Worm (Caenorhabditis elegans): ENCODE measurements around the gene slrp-1.

slrp-1 gene

ce11 chrV:13529165-13529564 is 36.5 kb upstream of the slrp-1 start (continued):
- no peak for TF ChIP-seq jun-1 (tag; optimal IDR thresholded peaks at IDR 0.05)

ce11 chrV:13530698-13531097 is 35.0 kb upstream of the slrp-1 start, which contains the start of gene ttr-44:
Gene ttr-44, minus strand, starts transcription at chrV:13530744.
- TF ChIP-seq daf-19 (GFP tag; conservative IDR thresholded peaks at IDR 0.05) (no peak), lin-29 (GFP tag; IDR thresholded peaks at IDR 0.05) (no peak), dve-1 (tag; optimal IDR thresholded peaks at IDR 0.05; ENCODE audit: insufficient read depth) (peak; percentile 92), nhr-77 (tag; optimal IDR thresholded peaks at IDR 0.05) (peak; percentile 57), fos-1 (tag; optimal IDR thresholded peaks at IDR 0.05) (no peak), hif-1 (tag; optimal IDR thresholded peaks at IDR 0.05) (peak in 1 of 2 experiments; percentile 44), spr-1 (tag; optimal IDR thresholded peaks at IDR 0.05) (no peak), T26A8.4 (GFP tag; IDR thresholded peaks at IDR 0.05) (no peak), nhr-6 (tag; optimal IDR thresholded peaks at IDR 0.05) (peak; percentile 23), gei-8 (GFP tag; optimal IDR thresholded peaks at IDR 0.05) (no peak), daf-12 (tag; optimal IDR thresholded peaks at IDR 0.05) (no peak), ceh-32 (tag; optimal IDR thresholded peaks at IDR 0.05; ENCODE audit: poor library complexity) (no peak), hlh-11 (tag; optimal IDR thresholded peaks at IDR 0.05) (peak; percentile 35), zfp-2 (tag; optimal IDR thresholded peaks at IDR 0.05) (no peak), pqm-1 (tag; optimal IDR thresholded peaks at IDR 0.05) (peak; percentile 70), php-3 (GFP tag; IDR thresholded peaks at IDR 0.05) (0 out of 2 replicates have a peak, but pooled peaks have one; percentile 40), ZK337.2 (GFP tag; IDR thresholded peaks at IDR 0.05) (no peak), lin-38 (GFP tag; IDR thresholded peaks at IDR 0.05) (no peak), nhr-28 (tag; optimal IDR thresholded peaks at IDR 0.05) (peak; percentile 72), mep-1 (tag; optimal IDR thresholded peaks at IDR 0.05) (no peak), Y5F2A.4 (GFP tag; optimal IDR thresholded peaks at IDR 0.05) (no peak), madf-9 (GFP tag; conservative IDR thresholded peaks at IDR 0.05) (no peak), Y105C5A.15 (GFP tag; IDR thresholded peaks at IDR 0.05) (no peak), daf-16 (GFP tag; optimal IDR thresholded peaks at IDR 0.05) (no peak), daf-16 (tag; optimal IDR thresholded peaks at IDR 0.05) (peak; percentile 95), R02D3.7 (tag; optimal IDR thresholded peaks at IDR 0.05) (no peak), ceh-20 (GFP tag; IDR thresholded peaks at IDR 0.05) (no peak), dmd-9 (GFP tag; IDR thresholded peaks at IDR 0.05) (no peak), cey-2 (tag; optimal IDR thresholded peaks at IDR 0.05; ENCODE audit: borderline replicate concordance, insufficient read depth) (no peak), F44E2.7 (GFP tag; IDR thresholded peaks at IDR 0.05) (no peak), nhr-237 (tag; optimal IDR thresholded peaks at IDR 0.05) (no peak), mdt-29 (GFP tag; IDR thresholded peaks at IDR 0.05) (no peak), zip-2 (tag; optimal IDR thresholded peaks at IDR 0.05) (peak; percentile 29), saeg-2 (GFP tag; IDR thresholded peaks at IDR 0.05) (no peak), lin-1 (GFP tag; IDR thresholded peaks at IDR 0.05) (no peak), dmd-6 (GFP tag; IDR thresholded peaks at IDR 0.05) (peak; percentile 76), hlh-30 (tag; optimal IDR thresholded peaks at IDR 0.05; ENCODE audit: insufficient read depth) (no peak), T20F7.1 (GFP tag; optimal IDR thresholded peaks at IDR 0.05) (peak; percentile 16)

- no peak for TF ChIP-seq cey-2 (tag; optimal IDR thresholded peaks at IDR 0.05; ENCODE audit: borderline replicate concordance, insufficient read depth)
- no peak for TF ChIP-seq dmd-9 (GFP tag; IDR thresholded peaks at IDR 0.05)
- TF ChIP-seq zfp-3 (GFP tag; conservative IDR thresholded peaks at IDR 0.05) = no peak
- TF ChIP-seq sdz-12 (GFP tag; optimal IDR thresholded peaks at IDR 0.05) = no peak
- no peak for TF ChIP-seq lin-15B (tag; optimal IDR thresholded peaks at IDR 0.05)
- TF ChIP-seq aly-2 (tag; optimal IDR thresholded peaks at IDR 0.05) = no peak
- TF ChIP-seq skn-1 (tag; optimal IDR thresholded peaks at IDR 0.05) = no peak
- TF ChIP-seq nhr-48 (tag; optimal IDR thresholded peaks at IDR 0.05) = no peak
- no peak for TF ChIP-seq mes-2 (tag; optimal IDR thresholded peaks at IDR 0.05; ENCODE audit: poor library complexity, severe bottlenecking)
- no peak for TF ChIP-seq snpc-1.2 (GFP tag; IDR thresholded peaks at IDR 0.05)
- no peak for TF ChIP-seq unc-62 (GFP tag; optimal IDR thresholded peaks at IDR 0.05 in 1 of 2)
- TF ChIP-seq unc-62 (tag; optimal IDR thresholded peaks at IDR 0.05) = no peak
- TF ChIP-seq ztf-7 (tag; optimal IDR thresholded peaks at IDR 0.05) = no peak
- TF ChIP-seq mep-1 (tag; optimal IDR thresholded peaks at IDR 0.05) = no peak
- TF ChIP-seq attf-4 (tag; optimal IDR thresholded peaks at IDR 0.05) = no peak
- TF ChIP-seq daf-16 (GFP tag; optimal IDR thresholded peaks at IDR 0.05) = no peak
- TF ChIP-seq daf-16 (tag; optimal IDR thresholded peaks at IDR 0.05) = peak; percentile 99
- TF ChIP-seq nhr-28 (tag; optimal IDR thresholded peaks at IDR 0.05) = peak; percentile 21
Observed at ce11 chrV:13532469-13532868, 33.2 kb upstream of the slrp-1 start.
